Fruit fly (Drosophila melanogaster) Kc167 (cell line): ENCODE data around the gene DIP-epsilon.

Experiments used
- Myc ChIP-seq: fragments of >200 bp; optimal IDR thresholded peaks from 2 replicates; lab custom pipeline; 2017; ENCODE audit warnings: missing external identifiers
- Sin3A ChIP-seq: fragments of >200 bp; optimal IDR thresholded peaks from 2 replicates; lab custom pipeline; 2018; ENCODE audit warnings: missing external identifiers
- h ChIP-seq: fragments of >200 bp; optimal IDR thresholded peaks from 3 replicates; lab custom pipeline; 2018; ENCODE audit warnings: missing external identifiers
- insv ChIP-seq: fragments of >200 bp; optimal IDR thresholded peaks from 3 replicates; lab custom pipeline; 2018; ENCODE audit warnings: missing external identifiers
- psq ChIP-seq: fragments of >200 bp; optimal IDR thresholded peaks from 2 replicates; lab custom pipeline; 2017; ENCODE audit warnings: missing external identifiers
- ttk ChIP-seq: sonication (Bioruptor generic); optimal IDR thresholded peaks from 2 replicates; lab custom pipeline; 2017; ENCODE audit warnings: missing external identifiers

The DIP-epsilon gene

DNA sequence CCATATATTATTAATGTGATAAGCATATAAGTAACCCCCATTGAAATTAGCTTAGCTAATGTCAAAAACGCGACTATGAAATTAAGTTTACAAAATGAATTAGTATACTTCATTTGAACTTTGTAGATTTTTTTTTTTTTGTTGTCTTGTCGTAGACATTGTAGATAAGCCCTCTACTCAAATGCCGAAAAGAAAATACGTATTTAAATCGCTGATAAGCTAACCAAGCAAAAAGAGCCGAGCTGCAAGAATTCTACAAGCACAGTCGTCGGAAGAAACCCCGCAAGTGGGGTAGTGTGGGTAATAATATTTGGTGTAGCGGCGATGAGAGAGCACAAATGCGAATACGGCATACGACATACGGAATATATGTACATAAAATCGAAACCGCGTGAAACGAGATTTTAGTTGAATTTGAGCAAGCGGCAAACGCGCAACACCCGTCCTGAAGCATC lies 43.6 kb downstream of the DIP-epsilon start, which contains the start of gene Nepl4:
Nepl4 (plus strand) TSS at position 405 of the 455 bp plus-strand sequence.
- no peak for TF ChIP-seq insv
- no peak for TF ChIP-seq Myc
- TF ChIP-seq Sin3A (lab: Kevin White, UChicago) = no peak
- no peak for TF ChIP-seq h
- no peak for TF ChIP-seq psq
- no peak for TF ChIP-seq ttk (lab: Kevin White, UChicago)

dm6 chr2L:6366924-6367323 lies 44.2 kb downstream of the DIP-epsilon start:
- TF ChIP-seq ttk (lab: Kevin White, UChicago) (no peak), psq (no peak), insv (no peak), Myc (no peak), Sin3A (lab: Kevin White, UChicago) (no peak), h (no peak)

- TF ChIP-seq Sin3A (lab: Kevin White, UChicago) = no peak
- TF ChIP-seq h = no peak
- TF ChIP-seq Myc = no peak
- no peak for TF ChIP-seq psq
- TF ChIP-seq ttk (lab: Kevin White, UChicago) = no peak
- TF ChIP-seq insv = no peak
Measured at dm6 chr2L:6360059-6360458, 51.1 kb downstream of the DIP-epsilon start.

DNA sequence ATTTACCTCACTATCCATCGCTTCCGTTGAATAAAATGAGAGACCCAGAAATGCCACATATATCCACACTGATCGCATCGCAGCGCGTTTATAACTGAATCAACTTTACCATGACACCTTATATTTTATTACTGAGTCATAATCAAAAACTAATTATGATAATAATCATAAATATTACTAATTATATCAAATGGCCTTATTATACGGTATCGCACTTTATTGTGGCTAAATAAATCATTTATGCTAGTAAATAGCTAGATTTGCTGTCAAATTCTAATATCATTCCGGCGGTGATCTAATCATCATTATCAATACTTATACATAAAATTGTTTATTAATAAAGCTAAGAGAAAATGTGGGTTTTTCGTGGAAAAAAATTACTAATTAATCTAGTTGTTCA lies 52.9 kb downstream of the DIP-epsilon start, which contains the start of gene CG9500:
CG9500 (minus strand) TSS at position 101 of the 400 bp plus-strand sequence.
- TF ChIP-seq Sin3A (lab: Kevin White, UChicago) (no peak), insv (no peak), psq (no peak), Myc (no peak), h (no peak), ttk (lab: Kevin White, UChicago) (no peak)

- TF ChIP-seq psq (no peak), h (no peak)
Measured at dm6 chr2L:6356686-6357362, 54.3 kb downstream of the DIP-epsilon start.

DNA sequence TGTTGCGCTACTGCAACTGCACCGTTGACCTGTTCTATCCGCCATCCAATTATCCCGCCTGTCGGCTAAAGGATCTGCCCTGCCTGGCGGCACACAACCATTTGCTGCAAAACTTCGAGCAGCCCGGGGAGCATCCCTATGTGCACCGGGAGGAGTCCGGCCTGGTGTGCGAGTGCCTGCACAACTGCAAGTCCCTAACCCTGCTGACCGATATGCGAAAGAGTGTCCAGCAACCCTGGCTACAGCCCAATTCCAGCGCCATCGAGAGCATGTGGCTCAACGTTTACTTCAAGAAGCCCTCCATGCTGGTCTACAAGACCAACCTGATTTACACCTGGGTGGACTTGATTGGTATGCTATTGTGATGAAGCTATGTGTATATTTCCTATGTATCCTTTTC lies 55.0 kb downstream of the DIP-epsilon start:
- TF ChIP-seq ttk (lab: Kevin White, UChicago) (no peak), psq (no peak), Myc (no peak)

dm6 chr2L:6354656-6355055 lies 56.5 kb downstream of the DIP-epsilon start, which contains the start of gene ppk14:
Gene ppk14, plus strand, starts transcription at chr2L:6354956.
- TF ChIP-seq insv (no peak), Sin3A (lab: Kevin White, UChicago) (no peak)

DNA sequence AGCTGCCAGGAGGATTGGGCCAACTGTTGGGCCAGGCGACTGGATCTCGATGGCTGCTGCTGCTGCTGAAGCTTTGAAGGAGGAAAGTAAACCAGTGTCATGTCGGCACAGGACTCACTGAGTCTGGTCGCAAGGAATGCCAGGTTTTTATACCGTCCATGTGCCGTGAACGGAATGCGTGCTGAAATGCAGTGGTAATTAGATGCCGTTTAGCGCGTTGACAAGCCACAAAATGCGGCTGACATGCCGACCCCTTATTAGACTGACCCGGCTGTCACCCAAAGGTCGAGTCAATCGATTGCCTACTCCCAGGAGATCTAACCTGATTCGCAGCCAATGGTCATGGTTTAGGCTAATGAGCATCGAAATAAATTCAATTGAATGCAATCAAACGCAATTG lies 56.9 kb downstream of the DIP-epsilon start, which contains the start of gene ppk7:
ppk7 (minus strand) TSS at position 101 of the 400 bp plus-strand sequence.
- TF ChIP-seq insv (no peak), h (no peak), Myc (no peak), Sin3A (lab: Kevin White, UChicago) (no peak), psq (no peak), ttk (lab: Kevin White, UChicago) (no peak)

DNA sequence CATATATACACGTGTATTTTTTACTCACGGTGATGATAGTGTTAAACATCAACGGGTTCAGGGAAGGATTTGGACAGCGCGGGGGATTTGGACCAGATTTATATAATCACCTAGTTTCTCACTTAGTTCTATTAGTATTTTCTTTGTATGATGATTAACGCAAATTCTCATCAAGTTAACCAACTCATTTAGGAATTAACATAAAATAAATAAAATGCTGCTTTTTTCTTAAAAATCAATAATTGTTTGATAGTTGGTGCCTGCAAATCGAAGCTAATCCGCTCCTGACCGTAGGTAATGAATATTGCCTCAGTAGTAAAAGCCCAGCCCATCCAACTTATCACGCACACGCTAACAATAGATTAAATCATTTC lies 59.3 kb downstream of the DIP-epsilon start:
- TF ChIP-seq psq (no peak), Sin3A (lab: Kevin White, UChicago) (no peak), ttk (lab: Kevin White, UChicago) (no peak), Myc (no peak), insv (no peak), h (no peak)

DNA sequence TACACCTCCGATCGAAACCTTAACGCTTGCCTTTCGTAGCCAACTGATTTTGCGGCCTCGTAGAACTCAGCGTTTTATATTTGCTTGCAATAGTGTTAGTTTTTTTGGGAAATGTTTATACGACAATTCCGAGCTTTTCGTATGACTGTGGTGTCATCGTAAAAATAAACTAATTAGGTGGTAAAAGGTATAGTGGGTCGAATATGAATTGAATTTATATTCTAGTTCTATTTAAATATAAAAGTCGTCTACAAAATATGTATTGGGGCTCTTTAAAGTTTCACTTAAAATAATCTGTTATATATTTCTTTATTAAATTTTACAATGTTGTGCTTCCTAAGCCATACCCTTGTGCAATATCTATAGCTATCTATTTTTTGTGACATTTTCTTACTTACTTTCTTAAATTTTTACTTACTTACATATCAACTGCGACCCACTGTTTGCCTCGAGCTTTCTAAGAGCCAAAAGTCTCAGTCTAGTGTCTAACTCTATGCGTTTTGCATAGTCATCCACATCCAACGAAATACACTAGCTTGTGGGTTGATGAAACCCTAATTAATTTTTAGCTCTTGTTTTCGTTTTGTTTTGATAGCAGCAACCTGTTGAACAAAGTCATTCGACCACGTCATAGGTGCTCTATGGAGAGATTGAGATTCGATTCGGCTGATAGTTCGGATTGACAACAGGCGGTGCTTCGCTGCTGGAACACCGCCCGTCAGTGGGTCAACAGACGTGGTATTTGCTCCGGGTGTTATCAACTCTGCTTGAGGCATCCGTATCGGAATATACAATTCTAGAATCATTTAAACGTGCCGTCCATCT lies 59.9 kb downstream of the DIP-epsilon start, which contains the start of gene CG9498:
CG9498 (minus strand) TSS at position 51 of the 825 bp plus-strand sequence.
- no peak for TF ChIP-seq Sin3A (lab: Kevin White, UChicago)
- no peak for TF ChIP-seq ttk (lab: Kevin White, UChicago)
- no peak for TF ChIP-seq h
- TF ChIP-seq Myc = no peak
- TF ChIP-seq insv = no peak
- no peak for TF ChIP-seq psq

dm6 chr2L:6348327-6348726 lies 62.8 kb downstream of the DIP-epsilon start, which contains the start of gene CG9497:
Gene CG9497, minus strand, starts transcription at chr2L:6348427.
- TF ChIP-seq ttk (lab: Kevin White, UChicago) (no peak), insv (no peak)

- no peak for TF ChIP-seq h
- TF ChIP-seq ttk (lab: Kevin White, UChicago) = no peak
- TF ChIP-seq Myc = no peak
- TF ChIP-seq psq = no peak
- no peak for TF ChIP-seq Sin3A (lab: Kevin White, UChicago)
- no peak for TF ChIP-seq insv
Measured at dm6 chr2L:6343084-6343873, 67.8 kb downstream of the DIP-epsilon start.

DNA sequence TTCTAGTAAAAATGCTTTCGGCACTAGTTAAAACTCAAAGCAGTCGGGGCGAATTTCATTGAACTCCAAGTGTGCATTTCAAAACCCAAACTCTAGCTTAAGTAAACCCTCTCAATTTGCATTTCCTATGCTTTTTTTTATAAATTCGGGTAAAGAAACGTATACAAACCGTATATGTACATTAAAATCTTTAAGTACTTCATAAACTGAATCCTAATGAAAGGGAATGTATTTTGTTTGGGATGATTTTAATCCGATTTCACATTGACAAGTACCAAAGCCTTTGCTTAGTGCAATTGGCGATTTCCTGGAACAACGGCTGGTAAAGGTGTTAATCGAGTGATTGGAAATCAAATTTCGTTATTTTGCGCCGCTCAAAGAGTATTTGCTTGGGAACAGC lies 69.9 kb downstream of the DIP-epsilon start:
- TF ChIP-seq Myc (no peak), h (no peak), insv (no peak)
